Fruit fly (Drosophila melanogaster) whole organism, embryonic: Measurements from ENCODE around the gene Rbp.

Experiments used
- Ada2b ChIP-seq: fragments of 200-800 bp; sonication (Bioruptor generic); IDR thresholded peaks from 2 replicates; pipeline ENCODE4 v1.3.6; 2022; ENCODE audit warnings: missing biosample characterization, missing genetic modification characterization
- BEAF-32 ChIP-seq: fragments of 200-800 bp; sonication (Bioruptor generic); optimal IDR thresholded peaks from 3 replicates; lab custom pipeline; 2017; ENCODE audit warnings: missing biosample characterization, missing genetic modification characterization, mild to moderate bottlenecking, moderate library complexity, missing genetic modification reagents
- Bdp1 ChIP-seq: fragments of 200-800 bp; sonication (Bioruptor generic); optimal IDR thresholded peaks from 3 replicates; lab custom pipeline; 2016; ENCODE audit warnings: missing biosample characterization, missing genetic modification characterization
- CG10321 ChIP-seq: fragments of 200-800 bp; sonication (Bioruptor generic); IDR thresholded peaks from 2 replicates; pipeline ENCODE4 v1.3.6; 2022; ENCODE audit warnings: missing biosample characterization, missing genetic modification characterization
- CG10654 ChIP-seq: fragments of 200-800 bp; sonication (Bioruptor generic); optimal IDR thresholded peaks from 2 replicates; lab custom pipeline; 2016; ENCODE audit warnings: missing biosample characterization, missing genetic modification characterization
- CG11456 ChIP-seq: fragments of 200-800 bp; sonication (Bioruptor generic); IDR thresholded peaks from 3 replicates; pipeline ENCODE4 v1.3.6; 2022; ENCODE audit warnings: missing biosample characterization, missing genetic modification characterization
- CG1233 ChIP-seq: fragments of 200-800 bp; sonication (Bioruptor generic); optimal IDR thresholded peaks from 4 replicates; lab custom pipeline; 2018; ENCODE audit warnings: missing biosample characterization, mild to moderate bottlenecking, missing genetic modification characterization
- CG14710 ChIP-seq: fragments of 200-800 bp; sonication (Bioruptor generic); optimal IDR thresholded peaks from 3 replicates; lab custom pipeline; 2019; ENCODE audit warnings: missing biosample characterization, mild to moderate bottlenecking, missing genetic modification characterization, moderate library complexity
- CG15514 ChIP-seq: fragments of 200-800 bp; sonication (Bioruptor generic); optimal IDR thresholded peaks from 3 replicates; lab custom pipeline; 2017; ENCODE audit warnings: missing biosample characterization, missing genetic modification characterization, mild to moderate bottlenecking, moderate library complexity, missing genetic modification reagents
- CG15696 ChIP-seq: fragments of 200-800 bp; sonication (Bioruptor generic); optimal IDR thresholded peaks from 2 replicates; lab custom pipeline; 2019; ENCODE audit warnings: missing biosample characterization, mild to moderate bottlenecking, missing genetic modification characterization, moderate library complexity
- CG18011 ChIP-seq: fragments of 200-800 bp; sonication (Bioruptor generic); optimal IDR thresholded peaks from 2 replicates; lab custom pipeline; 2017; ENCODE audit warnings: missing biosample characterization, missing genetic modification characterization, mild to moderate bottlenecking, moderate library complexity, missing genotype
- CG18619 ChIP-seq: fragments of 200-800 bp; sonication (Bioruptor generic); optimal IDR thresholded peaks from 3 replicates; lab custom pipeline; 2017; ENCODE audit warnings: missing biosample characterization, mild to moderate bottlenecking, missing genetic modification characterization
- CG2116 ChIP-seq: fragments of 200-800 bp; sonication (Bioruptor generic); optimal IDR thresholded peaks from 3 replicates; lab custom pipeline; 2018; ENCODE audit warnings: missing biosample characterization, mild to moderate bottlenecking, missing genetic modification characterization
- CG31224 ChIP-seq: fragments of 200-800 bp; sonication (Bioruptor generic); IDR thresholded peaks from 2 replicates; pipeline ENCODE4 v1.3.6; 2022; ENCODE audit warnings: missing biosample characterization, missing genetic modification characterization
- CG4328 ChIP-seq: fragments of 200-800 bp; sonication (Bioruptor generic); optimal IDR thresholded peaks from 3 replicates; lab custom pipeline; 2017; ENCODE audit warnings: missing biosample characterization, missing genetic modification reagents, missing genetic modification characterization
- CG7271 ChIP-seq: fragments of 200-800 bp; sonication (Bioruptor generic); optimal IDR thresholded peaks from 2 replicates; lab custom pipeline; 2018; ENCODE audit warnings: missing biosample characterization, mild to moderate bottlenecking, missing genetic modification characterization, moderate library complexity
- CG7786 ChIP-seq: fragments of 200-800 bp; sonication (Bioruptor generic); optimal IDR thresholded peaks from 2 replicates; lab custom pipeline; 2016; ENCODE audit warnings: missing biosample characterization, missing genetic modification characterization
- Deaf1 ChIP-seq: fragments of 200-800 bp; optimal IDR thresholded peaks from 3 replicates; lab custom pipeline; 2019; ENCODE audit warnings: missing biosample characterization, mild to moderate bottlenecking, missing genetic modification characterization, moderate library complexity
- E2f2 ChIP-seq: fragments of 200-800 bp; sonication (Bioruptor generic); IDR thresholded peaks from 2 replicates; pipeline ENCODE4 v1.3.6; 2022; ENCODE audit warnings: missing biosample characterization, missing genetic modification characterization
- Hey ChIP-seq: fragments of 200-800 bp; sonication (Bioruptor generic); optimal IDR thresholded peaks from 3 replicates; lab custom pipeline; 2018; ENCODE audit warnings: missing biosample characterization, mild to moderate bottlenecking, missing genetic modification characterization
- HmgD ChIP-seq: fragments of 200-800 bp; sonication (Bioruptor generic); optimal IDR thresholded peaks from 3 replicates; lab custom pipeline; 2016; ENCODE audit warnings: missing biosample characterization, missing genetic modification characterization
- Hmr ChIP-seq: fragments of 200-800 bp; sonication (Bioruptor generic); optimal IDR thresholded peaks from 3 replicates; lab custom pipeline; 2017; ENCODE audit warnings: mild to moderate bottlenecking, missing biosample characterization, missing genetic modification reagents, missing genetic modification characterization
- Hmx ChIP-seq: fragments of 200-800 bp; sonication (Bioruptor generic); optimal IDR thresholded peaks from 2 replicates; lab custom pipeline; 2016; ENCODE audit warnings: missing biosample characterization, missing genetic modification characterization
- Hr51 ChIP-seq, 2 experiments: fragments of 200-800 bp; sonication (Bioruptor generic); optimal IDR thresholded peaks; 2 replicates in 1 of 2; 3 replicates in 1 of 2; lab custom pipeline; 2016 to 2018; ENCODE audit warnings: missing biosample characterization in 2 of 2, missing genetic modification characterization in 2 of 2, mild to moderate bottlenecking in 1 of 2, moderate library complexity in 1 of 2
- MBD-R2 ChIP-seq: fragments of 200-800 bp; sonication (Bioruptor generic); IDR thresholded peaks from 2 replicates; pipeline ENCODE4 v1.3.6; 2022; ENCODE audit warnings: missing biosample characterization, missing genetic modification characterization
- Mrtf ChIP-seq: fragments of 200-800 bp; sonication (Bioruptor generic); IDR thresholded peaks from 3 replicates; pipeline ENCODE4 v1.3.6; 2022; ENCODE audit warnings: missing biosample characterization, missing genetic modification characterization
- Oaz ChIP-seq: fragments of 200-800 bp; sonication (Bioruptor generic); IDR thresholded peaks from 2 replicates; pipeline ENCODE4 v1.3.6; 2022; ENCODE audit warnings: missing biosample characterization, missing genetic modification characterization
- Rfx ChIP-seq: fragments of 200-800 bp; sonication (Bioruptor generic); IDR thresholded peaks from 2 replicates; pipeline ENCODE4 v1.3.6; 2022; ENCODE audit warnings: missing biosample characterization, missing genetic modification characterization
- Stat92E ChIP-seq, 3 experiments: fragments of >200 bp in 2 of 3; fragments of 200-800 bp in 1 of 3; sonication (Bioruptor generic) in 1 of 3; optimal IDR thresholded peaks; 2 replicates each; lab custom pipeline; 2017 to 2019; ENCODE audit warnings: missing biosample characterization in 3 of 3, missing genetic modification characterization in 3 of 3, mild to moderate bottlenecking in 1 of 3, moderate library complexity in 1 of 3
- abd-A ChIP-seq: fragments of 200-800 bp; sonication (Bioruptor generic); optimal IDR thresholded peaks from 3 replicates; lab custom pipeline; 2019; ENCODE audit warnings: missing biosample characterization, mild to moderate bottlenecking, missing genetic modification characterization, moderate library complexity
- croc ChIP-seq: fragments of 200-800 bp; sonication (Bioruptor generic); conservative IDR thresholded peaks from 3 replicates; pipeline ENCODE4 v1.3.6; 2022; ENCODE audit warnings: missing biosample characterization, missing genetic modification characterization
- eve ChIP-seq, 2 experiments: fragments of >200 bp; optimal IDR thresholded peaks; 2 replicates each; lab custom pipeline; 2017; ENCODE audit warnings: missing biosample characterization in 2 of 2, missing genetic modification characterization in 2 of 2
- eyg ChIP-seq: fragments of 200-800 bp; sonication (Bioruptor generic); optimal IDR thresholded peaks from 3 replicates; lab custom pipeline; 2016; ENCODE audit warnings: missing biosample characterization, missing genetic modification characterization
- gcm ChIP-seq: fragments of 200-800 bp; sonication (Bioruptor generic); optimal IDR thresholded peaks from 2 replicates; lab custom pipeline; 2019; ENCODE audit warnings: missing biosample characterization, mild to moderate bottlenecking, missing genetic modification characterization, moderate library complexity
- gem ChIP-seq: fragments of 200-800 bp; sonication (Bioruptor generic); optimal IDR thresholded peaks from 2 replicates; lab custom pipeline; 2019; ENCODE audit warnings: missing biosample characterization, mild to moderate bottlenecking, missing genetic modification characterization, moderate library complexity
- gro ChIP-seq: fragments of 200-800 bp; sonication (Bioruptor generic); optimal IDR thresholded peaks from 2 replicates; lab custom pipeline; 2016; ENCODE audit warnings: missing biosample characterization, missing genetic modification characterization
- hb ChIP-seq: fragments of 200-800 bp; sonication (Bioruptor generic); IDR thresholded peaks from 3 replicates; pipeline ENCODE4 v1.3.6; 2022; ENCODE audit warnings: missing biosample characterization, missing genetic modification characterization; ENCODE audit not compliant: partially characterized antibody
- kay ChIP-seq: fragments of 200-800 bp; sonication (Bioruptor generic); optimal IDR thresholded peaks from 2 replicates; lab custom pipeline; 2016; ENCODE audit warnings: missing biosample characterization, missing genetic modification characterization
- peb ChIP-seq: fragments of 200-800 bp; sonication (Bioruptor generic); IDR thresholded peaks from 2 replicates; pipeline ENCODE4 v1.3.6; 2022; ENCODE audit warnings: missing biosample characterization, missing genetic modification characterization
- pita ChIP-seq: fragments of 200-800 bp; sonication (Bioruptor generic); optimal IDR thresholded peaks from 2 replicates; lab custom pipeline; 2017; ENCODE audit warnings: missing biosample characterization, mild to moderate bottlenecking, missing genetic modification characterization
- prd ChIP-seq, 3 experiments: fragments of >200 bp in 2 of 3; fragments of 200-800 bp in 1 of 3; sonication (Bioruptor generic) in 1 of 3; optimal IDR thresholded peaks in 2 of 3; IDR thresholded peaks in 1 of 3; 2 replicates in 2 of 3; 3 replicates in 1 of 3; pipeline versions ENCODE4 v1.3.6 to Lab custom; 2017 to 2022; ENCODE audit warnings: missing biosample characterization in 1 of 3, missing genetic modification characterization in 1 of 3
- pzg ChIP-seq: fragments of 200-800 bp; sonication (Bioruptor generic); optimal IDR thresholded peaks from 3 replicates; lab custom pipeline; 2018; ENCODE audit warnings: missing biosample characterization, mild to moderate bottlenecking, missing genetic modification characterization, moderate library complexity
- salm ChIP-seq: fragments of 200-800 bp; sonication (Bioruptor generic); optimal IDR thresholded peaks from 2 replicates; lab custom pipeline; 2018; ENCODE audit warnings: missing biosample characterization, mild to moderate bottlenecking, missing genetic modification characterization
- sc ChIP-seq, 3 experiments: fragments of >200 bp in 2 of 3; fragments of 200-800 bp in 1 of 3; sonication (Bioruptor generic) in 1 of 3; optimal IDR thresholded peaks; 2 replicates in 2 of 3; 3 replicates in 1 of 3; lab custom pipeline; 2017; ENCODE audit warnings: mild to moderate bottlenecking in 1 of 3, missing biosample characterization in 1 of 3, missing genetic modification characterization in 1 of 3, missing genetic modification reagents in 1 of 3
- sens ChIP-seq: fragments of 200-800 bp; sonication (Bioruptor generic); peaks from one replicate; lab custom pipeline; 2016; ENCODE audit warnings: missing biosample characterization, missing genetic modification characterization
- seq ChIP-seq: fragments of 200-800 bp; sonication (Bioruptor generic); IDR thresholded peaks from 2 replicates; pipeline ENCODE4 v1.3.6; 2022; ENCODE audit warnings: missing biosample characterization, missing genetic modification characterization
- slou ChIP-seq: fragments of 200-800 bp; sonication (Bioruptor generic); optimal IDR thresholded peaks from 3 replicates; lab custom pipeline; 2016; ENCODE audit warnings: missing biosample characterization, missing genetic modification characterization
- tio ChIP-seq: fragments of 200-800 bp; sonication (Bioruptor generic); optimal IDR thresholded peaks from 2 replicates; lab custom pipeline; 2017; ENCODE audit warnings: missing biosample characterization, missing genetic modification characterization, inconsistent platforms
- trem ChIP-seq: fragments of 200-800 bp; optimal IDR thresholded peaks from 3 replicates; lab custom pipeline; 2019; ENCODE audit warnings: missing biosample characterization, mild to moderate bottlenecking, missing genetic modification characterization, moderate library complexity

Rbp gene

dm6 chr3R:15371833-15372232 is 2.6 kb upstream of the Rbp start, which contains the start of the genes Ccm3 and CG6136 (continued):
- peak; percentile 11 for TF ChIP-seq CG18619
- peak; percentile 50 for TF ChIP-seq Deaf1 (tag; lab: Kevin White, UChicago)
- TF ChIP-seq CG7786 (GFP tag; lab: Kevin White, UChicago): peak; percentile 62
- TF ChIP-seq HmgD: peak; percentile 49
- TF ChIP-seq Hr51 (GFP tag; optimal IDR thresholded peaks at IDR 0.05; lab: Kevin White, UChicago): peak in 1 of 2 experiments; percentile 23
- TF ChIP-seq CG18011 (GFP tag; lab: Kevin White, UChicago): no peak
- TF ChIP-seq CG15514: peak; percentile 79
- TF ChIP-seq trem (tag; lab: Kevin White, UChicago): peak; percentile 53
- TF ChIP-seq peb (GFP tag; lab: Robert Waterston, UW): no peak
- TF ChIP-seq CG2116 (GFP tag; lab: Kevin White, UChicago): peak; percentile 90
- no peak for TF ChIP-seq salm (tag; lab: Kevin White, UChicago)
- TF ChIP-seq slou (GFP tag; lab: Kevin White, UChicago): no peak
- TF ChIP-seq pzg: peak; percentile 86
- no peak for TF ChIP-seq prd (optimal IDR thresholded peaks at IDR 0.05; lab: Kevin White, UChicago)
- TF ChIP-seq prd (GFP tag; IDR thresholded peaks at IDR 0.05; lab: Robert Waterston, UW): peak; percentile 52; the same call in 1 of the 3 replicates
- TF ChIP-seq Bdp1: no peak
- TF ChIP-seq eve (GFP tag; optimal IDR thresholded peaks at IDR 0.05; lab: Kevin White, UChicago): no peak
- no peak for TF ChIP-seq CG4328
- peak; percentile 68 for TF ChIP-seq sens (GFP tag; lab: Kevin White, UChicago)
- peak; percentile 86 for TF ChIP-seq hb (GFP tag; lab: Robert Waterston, UW)
- TF ChIP-seq seq (GFP tag; lab: Robert Waterston, UW): peak; percentile 17; the same call in 1 of the 2 replicates
- peak; percentile 69 for TF ChIP-seq Hmr (GFP tag; lab: Kevin White, UChicago)
- TF ChIP-seq abd-A (tag; lab: Kevin White, UChicago): no peak
- no peak for TF ChIP-seq Stat92E (GFP tag; optimal IDR thresholded peaks at IDR 0.05; lab: Kevin White, UChicago)
- TF ChIP-seq CG14710: peak; percentile 38
- no peak for TF ChIP-seq Mrtf (GFP tag; lab: Robert Waterston, UW)
- no peak for TF ChIP-seq kay (GFP tag; lab: Kevin White, UChicago)
- peak; percentile 27 for TF ChIP-seq gcm (GFP tag; lab: Kevin White, UChicago)
- peak; percentile 78 for TF ChIP-seq gro (GFP tag; lab: Kevin White, UChicago)
- TF ChIP-seq E2f2: peak; percentile 66
- TF ChIP-seq Ada2b (GFP tag; lab: Robert Waterston, UW): no peak
- TF ChIP-seq sc (optimal IDR thresholded peaks at IDR 0.05; lab: Kevin White, UChicago): no peak
- TF ChIP-seq sc (GFP tag; optimal IDR thresholded peaks at IDR 0.05; lab: Kevin White, UChicago): no peak
- TF ChIP-seq Rfx (GFP tag; lab: Robert Waterston, UW): peak; percentile 86
- TF ChIP-seq gem (tag; lab: Kevin White, UChicago): no peak
- TF ChIP-seq MBD-R2: peak; percentile 97
- TF ChIP-seq CG1233 (GFP tag; lab: Kevin White, UChicago): no peak
- peak; percentile 6 for TF ChIP-seq CG7271 (tag; lab: Kevin White, UChicago)
- no peak for TF ChIP-seq CG15696 (tag; lab: Kevin White, UChicago)
- TF ChIP-seq CG31224 (GFP tag; lab: Robert Waterston, UW): no peak
- TF ChIP-seq croc: no peak; the same call in 2 of the 3 replicates
- peak; percentile 75 for TF ChIP-seq CG10321 (GFP tag; lab: Robert Waterston, UW)
- TF ChIP-seq eyg (GFP tag; lab: Kevin White, UChicago): peak; percentile 31
- no peak for TF ChIP-seq tio
- TF ChIP-seq CG11456 (GFP tag; lab: Robert Waterston, UW): peak; percentile 74; the same call in 1 of the 3 replicates
- TF ChIP-seq pita (GFP tag; lab: Kevin White, UChicago): no peak
- TF ChIP-seq Hey (tag; lab: Kevin White, UChicago): no peak
- peak; percentile 89 for TF ChIP-seq BEAF-32 (GFP tag; lab: Kevin White, UChicago)
- TF ChIP-seq CG10654 (GFP tag; lab: Kevin White, UChicago): peak; percentile 21
- TF ChIP-seq Hmx (GFP tag; lab: Kevin White, UChicago): no peak
- no peak for TF ChIP-seq Oaz (GFP tag; lab: Robert Waterston, UW)
